Fruit fly (Drosophila melanogaster): ENCODE results near the gene Sfp24C1.
A peak's percentile ranks its signal among the peaks of the same experiment; 100 is the strongest.

Sfp24C1 gene

DNA sequence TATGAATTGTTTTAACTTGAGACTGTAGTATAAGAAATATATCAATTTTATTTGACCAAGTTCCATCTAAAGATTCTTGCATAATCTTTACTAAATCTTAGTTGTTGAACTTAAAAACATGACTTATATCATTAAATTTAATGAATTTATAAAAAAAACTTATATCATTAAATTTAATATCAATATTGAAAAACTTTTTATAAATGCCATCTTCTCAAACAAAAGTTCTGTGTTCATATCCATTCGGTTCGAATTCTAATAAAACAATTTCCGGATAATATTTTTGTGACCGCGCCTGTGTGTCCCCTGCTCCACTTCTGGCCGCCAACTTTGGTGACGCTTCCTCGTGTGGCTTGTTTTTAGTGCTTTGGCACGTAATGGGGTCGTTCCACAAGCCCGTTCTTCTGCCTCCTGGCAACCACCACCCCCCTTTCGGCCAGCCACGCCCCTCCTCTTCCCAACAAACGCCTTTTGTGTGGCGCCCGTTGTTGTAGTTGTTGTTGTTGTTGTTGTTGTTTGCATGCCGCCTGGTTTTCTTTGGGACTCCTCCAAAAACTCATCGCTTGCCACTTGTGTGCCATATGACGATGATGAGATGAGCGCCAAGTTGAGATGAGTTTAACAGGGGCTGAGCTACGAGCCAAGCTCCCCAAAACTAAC, 36.7 kb downstream of the Sfp24C1 start:
- TF ChIP-seq gem (tag; optimal IDR thresholded peaks at IDR 0.05) (peak; percentile 53), CG15073 (GFP tag; optimal IDR thresholded peaks at IDR 0.05) (no peak), peb (GFP tag; IDR thresholded peaks at IDR 0.05) (no peak), Ptx1 (GFP tag; IDR thresholded peaks at IDR 0.05) (no peak), CG9932 (GFP tag; IDR thresholded peaks at IDR 0.05) (no peak), Hmx (GFP tag; optimal IDR thresholded peaks at IDR 0.05) (no peak), Sin3A (optimal IDR thresholded peaks at IDR 0.05) (no peak), NK7.1 (GFP tag; optimal IDR thresholded peaks at IDR 0.05) (no peak), CG7357 (GFP tag; IDR thresholded peaks at IDR 0.05) (no peak), CG10209 (GFP tag; optimal IDR thresholded peaks at IDR 0.05) (no peak), Hr39 (optimal IDR thresholded peaks at IDR 0.05) (no peak), ap (GFP tag; IDR thresholded peaks at IDR 0.05) (no peak), Oaz (GFP tag; IDR thresholded peaks at IDR 0.05) (no peak), PHDP (tag; optimal IDR thresholded peaks at IDR 0.05) (peak; percentile 13), chinmo (GFP tag; IDR thresholded peaks at IDR 0.05; ENCODE audit: partially characterized antibody) (no peak), nau (GFP tag; optimal IDR thresholded peaks at IDR 0.05) (no peak), CG31441 (GFP tag; IDR thresholded peaks at IDR 0.05) (peak; percentile 33; the same call in 1 of the 2 replicates), dmrt99B (tag; optimal IDR thresholded peaks at IDR 0.05) (no peak), H2.0 (GFP tag; IDR thresholded peaks at IDR 0.05) (no peak), seq (GFP tag; IDR thresholded peaks at IDR 0.05) (no peak), unc-4 (GFP tag; IDR thresholded peaks at IDR 0.05; ENCODE audit: partially characterized antibody) (no peak), CG16779 (GFP tag; IDR thresholded peaks at IDR 0.05) (no peak), CG9876 (GFP tag; optimal IDR thresholded peaks at IDR 0.05) (no peak), cas (GFP tag; IDR thresholded peaks at IDR 0.05) (no peak), Hr78 (GFP tag; optimal IDR thresholded peaks at IDR 0.05) (no peak), Dfd (GFP tag; optimal IDR thresholded peaks at IDR 0.05) (no peak), Nf-YC (tag; optimal IDR thresholded peaks at IDR 0.05) (no peak), Meics (GFP tag; optimal IDR thresholded peaks at IDR 0.05) (peak; percentile 3), knrl (GFP tag; IDR thresholded peaks at IDR 0.05; ENCODE audit: partially characterized antibody) (no peak), Bdp1 (GFP tag; optimal IDR thresholded peaks at IDR 0.05) (no peak), zf30C (GFP tag; optimal IDR thresholded peaks at IDR 0.05) (no peak), Oli (tag; optimal IDR thresholded peaks at IDR 0.05) (peak; percentile 25), CG11398 (GFP tag; optimal IDR thresholded peaks at IDR 0.05) (no peak), vfl (GFP tag; optimal IDR thresholded peaks at IDR 0.05) (no peak), Kr (GFP tag; optimal IDR thresholded peaks at IDR 0.05) (no peak), CG2129 (GFP tag; IDR thresholded peaks at IDR 0.05; ENCODE audit: partially characterized antibody) (no peak), lilli (GFP tag; optimal IDR thresholded peaks at IDR 0.05) (no peak), CG14014 (GFP tag; IDR thresholded peaks at IDR 0.05) (0 out of 2 replicates have a peak, but pooled peaks have one; percentile 13), Tbp (GFP tag; optimal IDR thresholded peaks at IDR 0.05) (no peak), fru (optimal IDR thresholded peaks at IDR 0.05) (no peak), trem (tag; optimal IDR thresholded peaks at IDR 0.05) (no peak), CG17912 (GFP tag; optimal IDR thresholded peaks at IDR 0.05) (no peak), CG9817 (tag; optimal IDR thresholded peaks at IDR 0.05) (no peak), gt (GFP tag; IDR thresholded peaks at IDR 0.05) (no peak), CrebB (tag; optimal IDR thresholded peaks at IDR 0.05) (no peak), pum (GFP tag; optimal IDR thresholded peaks at IDR 0.05) (no peak), Hsf (GFP tag; optimal IDR thresholded peaks at IDR 0.05) (no peak), hb (GFP tag; IDR thresholded peaks at IDR 0.05; ENCODE audit: partially characterized antibody) (no peak), sens (GFP tag) (peak; percentile 42), Med (GFP tag) (peak; percentile 12), trh (GFP tag; optimal IDR thresholded peaks at IDR 0.05) (no peak), Bgb (GFP tag; IDR thresholded peaks at IDR 0.05; ENCODE audit: partially characterized antibody) (no peak)
